Worm (Caenorhabditis elegans): ENCODE results near the gene ndua-7.

DNA sequence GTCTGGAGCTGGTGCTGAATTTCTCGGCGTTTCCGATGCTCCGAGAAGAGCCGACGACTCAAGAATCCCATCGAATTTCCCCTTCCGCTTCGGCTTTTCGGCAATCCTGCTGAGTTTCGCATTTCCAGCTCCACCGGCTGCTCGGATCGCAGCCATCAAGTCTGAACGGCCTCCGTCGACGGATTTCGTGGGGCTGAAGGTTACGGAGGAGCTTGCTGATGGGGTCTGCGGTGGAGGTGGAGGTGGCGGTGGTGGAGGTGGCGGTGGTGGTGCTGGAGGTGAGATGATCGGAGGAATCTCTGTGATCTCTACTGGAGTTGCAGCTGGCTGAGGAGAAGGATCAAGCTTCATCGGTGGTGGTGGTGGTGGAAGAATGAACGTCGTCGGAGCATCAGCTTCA, 48.6 kb upstream of the ndua-7 start:
- TF ChIP-seq fkh-10 (GFP tag; optimal IDR thresholded peaks at IDR 0.05) (no peak), pqm-1 (tag; optimal IDR thresholded peaks at IDR 0.05) (no peak), ceh-48 (tag; optimal IDR thresholded peaks at IDR 0.05) (no peak), npax-4 (tag; optimal IDR thresholded peaks at IDR 0.05) (no peak), lin-11 (tag; optimal IDR thresholded peaks at IDR 0.05) (no peak), sox-4 (tag; optimal IDR thresholded peaks at IDR 0.05) (no peak), elt-2 (tag; optimal IDR thresholded peaks at IDR 0.05) (no peak), ama-1 (optimal IDR thresholded peaks at IDR 0.05) (no peak)
